Worm (Caenorhabditis elegans): ENCODE results near the gene nhr-272.
A peak's percentile ranks its signal among the peaks of the same experiment; 100 is the strongest.

The nhr-272 gene

DNA sequence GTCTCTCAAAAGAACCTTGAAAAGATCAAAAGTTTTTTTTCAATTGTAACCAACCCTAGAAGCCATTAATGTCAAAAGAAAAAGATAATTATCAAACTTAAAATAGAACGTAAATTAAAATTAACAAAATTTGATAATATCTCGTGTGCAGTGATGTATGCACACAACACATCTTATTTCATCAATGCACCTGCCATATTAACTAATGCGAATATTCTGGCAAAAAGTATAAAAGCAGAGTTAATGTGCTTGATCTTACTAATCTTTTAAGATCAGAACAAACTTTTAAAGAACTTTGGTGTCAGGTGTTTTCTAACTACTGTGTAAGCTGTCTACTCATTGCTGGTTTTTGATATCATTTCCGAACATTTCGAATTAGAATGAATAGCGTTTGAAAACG, 1.9 kb downstream of the nhr-272 start:
- TF ChIP-seq lin-11 (tag; optimal IDR thresholded peaks at IDR 0.05) (no peak), nhr-25 (tag; optimal IDR thresholded peaks at IDR 0.05) (no peak), lin-39 (tag; optimal IDR thresholded peaks at IDR 0.05) (no peak), R02D3.7 (tag; optimal IDR thresholded peaks at IDR 0.05) (no peak), unc-39 (tag; optimal IDR thresholded peaks at IDR 0.05) (no peak), egl-27 (tag; optimal IDR thresholded peaks at IDR 0.05) (no peak), ama-1 (optimal IDR thresholded peaks at IDR 0.05) (no peak), unc-55 (GFP tag; optimal IDR thresholded peaks at IDR 0.05) (no peak)

- TF ChIP-seq nhr-6 (tag; optimal IDR thresholded peaks at IDR 0.05) (no peak), sem-4 (tag; optimal IDR thresholded peaks at IDR 0.05) (no peak), nhr-11 (tag; optimal IDR thresholded peaks at IDR 0.05) (no peak), nhr-237 (tag; optimal IDR thresholded peaks at IDR 0.05) (no peak), nhr-21 (tag; optimal IDR thresholded peaks at IDR 0.05) (no peak), sma-3 (GFP tag; optimal IDR thresholded peaks at IDR 0.05) (no peak), skn-1 (tag; optimal IDR thresholded peaks at IDR 0.05) (no peak), lsy-2 (tag; optimal IDR thresholded peaks at IDR 0.05) (no peak), nhr-10 (tag; optimal IDR thresholded peaks at IDR 0.05) (no peak), fos-1 (tag; optimal IDR thresholded peaks at IDR 0.05) (no peak), ztf-1 (GFP tag; conservative IDR thresholded peaks at IDR 0.05) (no peak), peb-1 (tag; optimal IDR thresholded peaks at IDR 0.05) (no peak)
Observed at ce11 chrX:12701963-12702362, 2.7 kb downstream of the nhr-272 start, which contains the start of gene nhr-214. Gene nhr-214 (minus strand): TSS chrX:12702063.

- no peak for TF ChIP-seq unc-62 (GFP tag; optimal IDR thresholded peaks at IDR 0.05)
- no peak for TF ChIP-seq sem-4 (tag; optimal IDR thresholded peaks at IDR 0.05)
- TF ChIP-seq nhr-237 (tag; optimal IDR thresholded peaks at IDR 0.05), result no peak
- TF ChIP-seq F13H6.1 (tag; optimal IDR thresholded peaks at IDR 0.05), result no peak
- no peak for TF ChIP-seq elt-1 (tag; optimal IDR thresholded peaks at IDR 0.05)
- no peak for TF ChIP-seq mdl-1 (tag; optimal IDR thresholded peaks at IDR 0.05)
- no peak for TF ChIP-seq alr-1 (tag; optimal IDR thresholded peaks at IDR 0.05)
- no peak for TF ChIP-seq aly-2 (tag; optimal IDR thresholded peaks at IDR 0.05)
- no peak for TF ChIP-seq ztf-4 (tag; optimal IDR thresholded peaks at IDR 0.05)
- TF ChIP-seq peb-1 (tag; optimal IDR thresholded peaks at IDR 0.05), result no peak
- TF ChIP-seq nhr-25 (tag; optimal IDR thresholded peaks at IDR 0.05), result no peak
- no peak for TF ChIP-seq unc-39 (tag; optimal IDR thresholded peaks at IDR 0.05)
- TF ChIP-seq fos-1 (tag; optimal IDR thresholded peaks at IDR 0.05), result no peak
- TF ChIP-seq R02D3.7 (tag; optimal IDR thresholded peaks at IDR 0.05), result no peak
Observed at ce11 chrX:12700456-12700855, 4.2 kb downstream of the nhr-272 start, which contains the start of gene nhr-26. Gene nhr-26 (minus strand): TSS chrX:12700465.

ce11 chrX:12693150-12693589, 11.5 kb downstream of the nhr-272 start:
- TF ChIP-seq sma-9 (GFP tag; optimal IDR thresholded peaks at IDR 0.05), result peak; percentile 21
- no peak for TF ChIP-seq sma-9 (tag; optimal IDR thresholded peaks at IDR 0.05)
- TF ChIP-seq ZK546.5 (tag; optimal IDR thresholded peaks at IDR 0.05), result no peak
- peak; percentile 27 for TF ChIP-seq crh-2 (tag; optimal IDR thresholded peaks at IDR 0.05)
- TF ChIP-seq lin-13 (GFP tag; optimal IDR thresholded peaks at IDR 0.05), result peak; percentile 42

ce11 chrX:12691740-12692383, 12.8 kb downstream of the nhr-272 start:
- TF ChIP-seq nhr-129 (tag; optimal IDR thresholded peaks at IDR 0.05) (peak; percentile 20), sem-4 (tag; optimal IDR thresholded peaks at IDR 0.05) (no peak), ama-1 (optimal IDR thresholded peaks at IDR 0.05) (peak; percentile 83), nhr-237 (tag; optimal IDR thresholded peaks at IDR 0.05) (no peak)

DNA sequence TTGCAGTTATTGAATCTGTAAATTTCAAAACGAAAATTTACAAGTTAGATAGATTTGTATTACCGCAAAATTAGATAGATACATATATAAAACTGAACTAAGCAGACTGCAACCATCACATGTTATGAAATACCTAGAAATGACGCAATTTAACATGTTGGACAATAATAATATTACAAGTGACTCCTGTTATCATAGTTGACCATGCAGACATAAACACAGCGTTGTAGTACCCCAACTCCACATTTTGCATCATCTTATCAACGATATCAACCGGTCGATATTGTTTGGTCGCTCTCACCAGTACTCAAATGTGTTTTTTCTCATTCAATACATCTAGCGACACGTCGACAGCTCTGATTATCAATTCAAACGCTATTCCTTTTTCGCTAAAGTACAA, 13.3 kb downstream of the nhr-272 start, which contains the start of gene ugt-50:
Gene ugt-50, plus strand, starts transcription at position 268 of the 400 bp plus-strand sequence.
- TF ChIP-seq nhr-25 (tag; optimal IDR thresholded peaks at IDR 0.05) (peak; percentile 11), crh-2 (tag; optimal IDR thresholded peaks at IDR 0.05) (peak; percentile 65), blmp-1 (tag; optimal IDR thresholded peaks at IDR 0.05; ENCODE audit: insufficient read depth) (no peak), ztf-11 (tag; optimal IDR thresholded peaks at IDR 0.05) (no peak), mbf-1 (tag; optimal IDR thresholded peaks at IDR 0.05) (no peak), elt-3 (tag; optimal IDR thresholded peaks at IDR 0.05) (no peak), nhr-21 (tag; optimal IDR thresholded peaks at IDR 0.05) (no peak), ztf-1 (GFP tag; conservative IDR thresholded peaks at IDR 0.05) (no peak), nhr-129 (tag; optimal IDR thresholded peaks at IDR 0.05) (peak; percentile 99), egl-27 (tag; optimal IDR thresholded peaks at IDR 0.05) (no peak), elt-1 (tag; optimal IDR thresholded peaks at IDR 0.05) (no peak), peb-1 (tag; optimal IDR thresholded peaks at IDR 0.05) (no peak), fos-1 (tag; optimal IDR thresholded peaks at IDR 0.05) (peak; percentile 39), ceh-82 (tag; optimal IDR thresholded peaks at IDR 0.05) (no peak), sma-9 (GFP tag; optimal IDR thresholded peaks at IDR 0.05) (peak; percentile 73), sma-9 (tag; optimal IDR thresholded peaks at IDR 0.05) (no peak), F13H6.1 (tag; optimal IDR thresholded peaks at IDR 0.05) (peak; percentile 16), snpc-4 (tag; optimal IDR thresholded peaks at IDR 0.05) (no peak), unc-55 (GFP tag; optimal IDR thresholded peaks at IDR 0.05) (peak; percentile 14), unc-39 (tag; optimal IDR thresholded peaks at IDR 0.05) (no peak), nhr-23 (tag; optimal IDR thresholded peaks at IDR 0.05) (no peak), nhr-10 (tag; optimal IDR thresholded peaks at IDR 0.05) (no peak), ceh-16 (tag; optimal IDR thresholded peaks at IDR 0.05) (no peak), unc-62 (GFP tag; optimal IDR thresholded peaks at IDR 0.05) (no peak), skn-1 (tag; optimal IDR thresholded peaks at IDR 0.05) (no peak), lsy-2 (tag; optimal IDR thresholded peaks at IDR 0.05) (peak in 1 of 2 experiments; percentile 10)

Measured in whole organism, L2 larva.